Worm (Caenorhabditis elegans): ENCODE data around the gene cup-4.

Gene cup-4

DNA sequence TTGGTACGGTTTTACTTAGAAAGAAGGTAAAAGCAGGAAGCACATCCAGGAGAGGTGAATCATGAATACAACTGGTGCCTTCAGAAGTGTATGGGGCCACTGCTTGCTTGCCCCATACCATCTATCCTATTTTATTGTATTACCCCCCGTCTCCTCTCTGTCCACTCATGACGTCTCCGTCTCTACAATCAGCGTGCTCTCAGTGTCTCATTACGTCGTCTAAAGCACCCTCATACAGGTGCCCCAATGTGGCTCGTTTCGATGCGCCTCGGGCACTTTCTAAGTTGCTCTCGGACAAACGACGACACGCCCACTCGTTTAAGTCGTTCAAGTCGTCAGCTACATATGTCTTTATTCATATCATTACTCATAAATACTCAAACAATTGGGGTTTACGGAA lies 42.2 kb upstream of the cup-4 start:
- TF ChIP-seq ref-2 (tag; optimal IDR thresholded peaks at IDR 0.05) (peak; percentile 16), madf-2 (tag; optimal IDR thresholded peaks at IDR 0.05) (no peak), ahr-1 (tag; optimal IDR thresholded peaks at IDR 0.05) (no peak)

DNA sequence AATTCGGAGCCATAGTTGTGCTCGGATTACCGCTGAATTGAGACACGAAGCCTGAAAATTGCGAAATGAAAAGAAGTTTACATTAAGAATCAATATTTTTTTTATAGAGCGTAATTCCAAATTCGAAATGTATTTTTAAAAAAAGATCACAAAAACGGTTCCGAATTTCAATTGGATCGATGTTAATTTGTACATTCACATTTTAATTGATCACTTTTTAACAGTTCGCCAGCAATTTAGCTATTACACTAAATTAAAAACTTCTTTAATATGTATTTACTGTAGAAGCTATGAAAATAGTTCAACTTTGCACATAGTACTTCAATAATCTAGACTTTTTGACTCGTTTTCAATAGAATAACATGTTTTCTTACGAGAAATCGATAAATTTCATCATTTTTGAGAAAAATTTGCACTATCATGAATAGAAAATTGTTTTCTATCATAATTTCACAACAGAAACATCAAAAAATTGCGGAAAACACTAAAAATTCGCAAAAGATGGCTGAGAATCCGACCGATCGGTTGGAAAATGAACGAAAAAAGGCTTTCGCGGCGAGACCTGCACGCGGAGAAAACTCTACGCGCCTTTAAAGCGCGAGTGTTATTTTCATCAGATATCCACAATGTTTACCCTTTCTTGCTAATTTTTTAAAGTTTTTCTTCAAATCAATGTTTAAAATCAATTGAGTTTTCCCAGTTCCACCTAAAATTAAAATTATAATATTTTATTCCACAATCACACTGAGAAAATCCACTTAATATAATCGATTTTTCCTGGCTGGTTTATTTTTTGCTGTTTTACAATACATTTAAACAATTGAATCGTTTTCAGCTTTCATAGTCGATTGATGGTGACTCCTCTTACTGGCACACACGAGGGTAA lies 37.5 kb upstream of the cup-4 start, which contains the start of the genes egl-45 and kcmf-1:
Gene egl-45, minus strand, starts transcription at position 51 of the 886 bp plus-strand sequence.
Gene kcmf-1, plus strand, starts transcription at position 836 of the 886 bp plus-strand sequence.
- no peak for TF ChIP-seq pha-2 (tag; optimal IDR thresholded peaks at IDR 0.05)
- no peak for TF ChIP-seq ceh-48 (tag; optimal IDR thresholded peaks at IDR 0.05)
- no peak for TF ChIP-seq unc-3 (GFP tag; conservative IDR thresholded peaks at IDR 0.05)
- TF ChIP-seq unc-3 (tag; optimal IDR thresholded peaks at IDR 0.05), result no peak
- no peak for TF ChIP-seq madf-2 (tag; optimal IDR thresholded peaks at IDR 0.05)
- no peak for TF ChIP-seq nfya-1 (tag; optimal IDR thresholded peaks at IDR 0.05)
- no peak for TF ChIP-seq mec-3 (tag; optimal IDR thresholded peaks at IDR 0.05; ENCODE audit: borderline replicate concordance)
- no peak for TF ChIP-seq rnt-1 (tag; optimal IDR thresholded peaks at IDR 0.05)
- no peak for TF ChIP-seq ceh-14 (tag; optimal IDR thresholded peaks at IDR 0.05)
- no peak for TF ChIP-seq F13H6.1 (tag; optimal IDR thresholded peaks at IDR 0.05)
- TF ChIP-seq nhr-232 (tag; optimal IDR thresholded peaks at IDR 0.05), result no peak
- TF ChIP-seq ahr-1 (tag; optimal IDR thresholded peaks at IDR 0.05), result no peak

DNA sequence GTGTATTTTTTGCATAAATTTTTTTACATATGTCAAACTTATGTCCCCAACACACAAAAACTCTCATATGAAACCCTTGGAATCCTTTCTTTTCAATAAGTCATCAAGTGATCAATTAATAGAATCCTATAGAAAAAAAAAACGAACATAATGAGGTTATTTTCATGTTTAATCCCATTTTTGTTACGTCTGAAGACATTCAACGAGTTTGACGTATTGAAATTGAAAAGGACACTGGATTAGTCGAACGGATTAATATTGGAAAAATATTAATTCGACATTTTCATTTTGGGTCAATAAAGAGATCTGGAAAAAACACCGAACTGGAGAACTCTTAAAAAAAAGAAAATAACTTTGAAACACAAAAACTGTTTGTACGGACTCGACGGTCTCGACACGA lies 33.8 kb upstream of the cup-4 start:
- TF ChIP-seq lim-6 (tag; optimal IDR thresholded peaks at IDR 0.05), result no peak
- TF ChIP-seq mec-3 (tag; optimal IDR thresholded peaks at IDR 0.05; ENCODE audit: borderline replicate concordance), result no peak
- TF ChIP-seq ceh-31 (tag; optimal IDR thresholded peaks at IDR 0.05), result no peak
- no peak for TF ChIP-seq unc-86 (tag; optimal IDR thresholded peaks at IDR 0.05)
- TF ChIP-seq unc-42 (tag; optimal IDR thresholded peaks at IDR 0.05), result no peak
- TF ChIP-seq fkh-10 (GFP tag; optimal IDR thresholded peaks at IDR 0.05), result no peak
- no peak for TF ChIP-seq ceh-19 (GFP tag; optimal IDR thresholded peaks at IDR 0.05)
- TF ChIP-seq ceh-2 (tag; optimal IDR thresholded peaks at IDR 0.05), result no peak
- no peak for TF ChIP-seq hlh-15 (tag; optimal IDR thresholded peaks at IDR 0.05)
- no peak for TF ChIP-seq pros-1 (tag; optimal IDR thresholded peaks at IDR 0.05)
- TF ChIP-seq ets-4 (tag; optimal IDR thresholded peaks at IDR 0.05), result no peak
- no peak for TF ChIP-seq C08G9.2 (tag; optimal IDR thresholded peaks at IDR 0.05)
- no peak for TF ChIP-seq fkh-6 (tag; optimal IDR thresholded peaks at IDR 0.05)
- no peak for TF ChIP-seq ceh-14 (tag; optimal IDR thresholded peaks at IDR 0.05)
- no peak for TF ChIP-seq elt-2 (tag; optimal IDR thresholded peaks at IDR 0.05)
- no peak for TF ChIP-seq nhr-232 (tag; optimal IDR thresholded peaks at IDR 0.05)
- no peak for TF ChIP-seq ztf-16 (tag; optimal IDR thresholded peaks at IDR 0.05)

DNA sequence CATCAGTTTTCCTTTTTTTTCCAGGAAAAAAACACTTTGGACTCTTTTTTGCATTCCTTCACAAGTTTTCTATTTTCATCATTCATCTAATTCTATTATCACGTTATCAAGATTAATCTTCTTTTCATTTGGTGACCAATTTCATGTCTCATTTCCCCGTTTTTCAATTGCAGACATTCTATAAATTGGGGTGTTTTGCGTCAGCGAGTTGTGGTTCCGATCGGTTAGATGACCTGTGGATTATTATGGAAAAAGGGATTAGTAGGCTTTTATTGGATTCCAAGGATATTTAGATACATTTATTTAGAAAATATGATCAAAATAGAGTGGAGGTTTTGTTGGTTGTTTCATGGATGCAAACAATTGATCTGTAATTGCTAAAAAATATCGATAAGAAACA lies 31.4 kb upstream of the cup-4 start:
- no peak for TF ChIP-seq ref-2 (tag; optimal IDR thresholded peaks at IDR 0.05)
- TF ChIP-seq Y22D7AL.16 (tag; optimal IDR thresholded peaks at IDR 0.05), result no peak
- TF ChIP-seq ceh-31 (tag; optimal IDR thresholded peaks at IDR 0.05), result no peak
- TF ChIP-seq eyg-1 (tag; optimal IDR thresholded peaks at IDR 0.05), result no peak
- TF ChIP-seq ama-1 (optimal IDR thresholded peaks at IDR 0.05), result no peak
- TF ChIP-seq nhr-232 (tag; optimal IDR thresholded peaks at IDR 0.05), result no peak
- TF ChIP-seq fax-1 (tag; optimal IDR thresholded peaks at IDR 0.05), result no peak
- no peak for TF ChIP-seq unc-55 (GFP tag; optimal IDR thresholded peaks at IDR 0.05)

DNA sequence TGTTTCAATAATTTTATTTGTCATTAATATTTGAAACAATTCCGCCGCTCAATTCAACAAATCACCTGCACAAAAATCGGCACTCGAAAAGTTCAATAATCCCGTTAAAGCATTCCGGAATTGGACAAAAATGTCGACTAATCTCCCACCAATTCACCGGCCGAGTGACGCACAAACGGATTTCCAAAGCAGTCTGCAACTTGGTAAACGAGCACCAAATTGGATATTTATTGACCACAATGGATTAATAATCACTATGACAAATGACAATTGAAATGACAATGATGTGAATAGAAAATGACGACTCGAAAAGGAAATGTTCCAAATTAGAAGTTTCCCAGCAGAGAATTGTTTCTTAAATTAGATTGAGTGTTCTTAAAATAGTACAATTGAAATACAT lies 30.6 kb upstream of the cup-4 start:
- TF ChIP-seq fkh-10 (GFP tag; optimal IDR thresholded peaks at IDR 0.05), result no peak
- TF ChIP-seq unc-42 (tag; optimal IDR thresholded peaks at IDR 0.05), result no peak
- TF ChIP-seq fax-1 (tag; optimal IDR thresholded peaks at IDR 0.05), result no peak
- no peak for TF ChIP-seq nfya-1 (tag; optimal IDR thresholded peaks at IDR 0.05)
- TF ChIP-seq ttx-3 (tag; optimal IDR thresholded peaks at IDR 0.05), result no peak
- no peak for TF ChIP-seq hlh-30 (tag; optimal IDR thresholded peaks at IDR 0.05; ENCODE audit: insufficient read depth)
- no peak for TF ChIP-seq rnt-1 (tag; optimal IDR thresholded peaks at IDR 0.05)
- no peak for TF ChIP-seq tbx-7 (tag; optimal IDR thresholded peaks at IDR 0.05)
- no peak for TF ChIP-seq ceh-18 (tag; optimal IDR thresholded peaks at IDR 0.05)
- no peak for TF ChIP-seq ceh-45 (GFP tag; IDR thresholded peaks at IDR 0.05)
- TF ChIP-seq fkh-6 (tag; optimal IDR thresholded peaks at IDR 0.05), result no peak
- TF ChIP-seq C08G9.2 (tag; optimal IDR thresholded peaks at IDR 0.05), result no peak
- TF ChIP-seq pax-1 (tag; optimal IDR thresholded peaks at IDR 0.05), result no peak
- TF ChIP-seq npax-4 (tag; optimal IDR thresholded peaks at IDR 0.05), result no peak
- no peak for TF ChIP-seq ceh-2 (tag; optimal IDR thresholded peaks at IDR 0.05)
- no peak for TF ChIP-seq elt-4 (tag; optimal IDR thresholded peaks at IDR 0.05)
- no peak for TF ChIP-seq C38D4.7 (GFP tag; optimal IDR thresholded peaks at IDR 0.05)
- no peak for TF ChIP-seq zip-5 (tag; optimal IDR thresholded peaks at IDR 0.05)

Measured in whole organism, late embryonic.